Worm (Caenorhabditis elegans) whole organism, midembryonic: ENCODE measurements around the gene C14H10.3.

Experiments used
- T22C8.4 ChIP-seq: fragments of 200-800 bp; sonication (Bioruptor generic); IDR thresholded peaks from 2 replicates; pipeline ENCODE4 v1.3.6; 2022; ENCODE audit warnings: missing genetic modification characterization, missing compliant biosample characterization
- cog-1 ChIP-seq: sonication (generic microtip); optimal IDR thresholded peaks from 2 replicates; lab custom pipeline; 2016; ENCODE audit warnings: missing genetic modification characterization, missing compliant biosample characterization
- flt-1 ChIP-seq: fragments of 200-800 bp; sonication (Bioruptor generic); IDR thresholded peaks from 2 replicates; pipeline ENCODE4 v1.3.6; 2022; ENCODE audit warnings: missing genetic modification characterization, missing compliant biosample characterization
- klf-2 ChIP-seq: fragments of 200-800 bp; sonication (Bioruptor generic); conservative IDR thresholded peaks from 2 replicates; pipeline ENCODE4 v1.3.6; 2022; ENCODE audit warnings: missing genetic modification reagents, missing genetic modification characterization, missing compliant biosample characterization
- med-1 ChIP-seq: sonication (generic microtip); optimal IDR thresholded peaks from 2 replicates; lab custom pipeline; 2017; ENCODE audit warnings: missing genetic modification characterization, mild to moderate bottlenecking, missing compliant biosample characterization, antibody characterized with exemption, missing genetic modification reagents; ENCODE audit not compliant: insufficient read depth
- ref-1 ChIP-seq: fragments of 200-800 bp; sonication (Bioruptor generic); conservative IDR thresholded peaks from 2 replicates; pipeline ENCODE4 v1.3.6; 2022; ENCODE audit warnings: missing genetic modification reagents, missing genetic modification characterization, missing compliant biosample characterization
- tab-1 ChIP-seq: fragments of 200-800 bp; sonication (Bioruptor generic); IDR thresholded peaks from 2 replicates; pipeline ENCODE4 v1.3.6; 2022; ENCODE audit warnings: missing genetic modification characterization, missing compliant biosample characterization
- ztf-29 ChIP-seq: fragments of 200-800 bp; sonication (Bioruptor generic); IDR thresholded peaks from 2 replicates; pipeline ENCODE4 v1.3.6; 2022; ENCODE audit warnings: missing genetic modification reagents, missing genetic modification characterization, missing compliant biosample characterization

- TF ChIP-seq ztf-29 (GFP tag; lab: Robert Waterston, UW): no peak
- TF ChIP-seq ref-1: no peak
- TF ChIP-seq cog-1: no peak
- no peak for TF ChIP-seq flt-1 (GFP tag; lab: Robert Waterston, UW)
- TF ChIP-seq med-1 (GFP tag; lab: Kevin White, UChicago): no peak
- no peak for TF ChIP-seq tab-1 (GFP tag; lab: Robert Waterston, UW)
- no peak for TF ChIP-seq klf-2 (GFP tag; lab: Robert Waterston, UW)
- TF ChIP-seq T22C8.4: no peak
These were observed 55.8 kb downstream of the C14H10.3 start, which contains the start of gene C07A4.2 for ce11 chrX:10172004-10172584.
